Worm (Caenorhabditis elegans): ENCODE data around the gene H40L08.7.

Gene H40L08.7

ce11 chrX:15077597-15078261 is at the start of gene H40L08.7, which contains the start of the genes H40L08.8 and H40L08.2:
H40L08.7 (minus strand) TSS chrX:15077744.
H40L08.8 (minus strand) TSS chrX:15077633.
H40L08.2 (minus strand) TSS chrX:15077744.
- TF ChIP-seq flt-1 (GFP tag; IDR thresholded peaks at IDR 0.05) (no peak), F13C5.2 (tag; optimal IDR thresholded peaks at IDR 0.05) (no peak), ets-7 (tag; optimal IDR thresholded peaks at IDR 0.05) (no peak), ceh-36 (tag; optimal IDR thresholded peaks at IDR 0.05) (no peak), scrt-1 (GFP tag; IDR thresholded peaks at IDR 0.05) (no peak), pes-1 (GFP tag; IDR thresholded peaks at IDR 0.05) (no peak)

- TF ChIP-seq F13C5.2 (tag; optimal IDR thresholded peaks at IDR 0.05) (no peak), sea-1 (GFP tag; conservative IDR thresholded peaks at IDR 0.05) (no peak), ama-1 (optimal IDR thresholded peaks at IDR 0.05) (no peak), hnd-1 (tag; optimal IDR thresholded peaks at IDR 0.05) (no peak), ceh-36 (tag; optimal IDR thresholded peaks at IDR 0.05) (no peak), hmbx-1 (tag; optimal IDR thresholded peaks at IDR 0.05) (no peak), ets-7 (tag; optimal IDR thresholded peaks at IDR 0.05) (no peak), pes-1 (GFP tag; IDR thresholded peaks at IDR 0.05) (no peak), tbx-37 (GFP tag; conservative IDR thresholded peaks at IDR 0.05) (no peak)
These were observed 49.8 kb upstream of the H40L08.7 start for ce11 chrX:15127338-15127737.

ce11 chrX:15126736-15127135 is 49.2 kb upstream of the H40L08.7 start:
- no peak for TF ChIP-seq tbx-37 (GFP tag; conservative IDR thresholded peaks at IDR 0.05)
- no peak for TF ChIP-seq tra-4 (tag; optimal IDR thresholded peaks at IDR 0.05)
- no peak for TF ChIP-seq B0310.2 (tag; optimal IDR thresholded peaks at IDR 0.05)
- no peak for TF ChIP-seq F13C5.2 (tag; optimal IDR thresholded peaks at IDR 0.05)
- TF ChIP-seq tbx-11 (GFP tag; IDR thresholded peaks at IDR 0.05): no peak
- no peak for TF ChIP-seq hmg-4 (GFP tag; optimal IDR thresholded peaks at IDR 0.05)
- TF ChIP-seq aly-1 (tag; optimal IDR thresholded peaks at IDR 0.05): no peak

ce11 chrX:15125138-15125537 is 47.6 kb upstream of the H40L08.7 start:
- TF ChIP-seq F13C5.2 (tag; optimal IDR thresholded peaks at IDR 0.05): no peak
- no peak for TF ChIP-seq ceh-36 (tag; optimal IDR thresholded peaks at IDR 0.05)
- no peak for TF ChIP-seq ets-7 (tag; optimal IDR thresholded peaks at IDR 0.05)
- TF ChIP-seq ama-1 (optimal IDR thresholded peaks at IDR 0.05): no peak
- TF ChIP-seq aly-1 (tag; optimal IDR thresholded peaks at IDR 0.05): no peak
- no peak for TF ChIP-seq hnd-1 (tag; optimal IDR thresholded peaks at IDR 0.05)
- TF ChIP-seq hmg-4 (GFP tag; optimal IDR thresholded peaks at IDR 0.05): no peak
- no peak for TF ChIP-seq tra-4 (tag; optimal IDR thresholded peaks at IDR 0.05)
- no peak for TF ChIP-seq hmbx-1 (tag; optimal IDR thresholded peaks at IDR 0.05)

- no peak for TF ChIP-seq ama-1 (optimal IDR thresholded peaks at IDR 0.05)
- no peak for TF ChIP-seq flt-1 (GFP tag; IDR thresholded peaks at IDR 0.05)
- no peak for TF ChIP-seq pes-1 (GFP tag; IDR thresholded peaks at IDR 0.05)
- TF ChIP-seq sea-1 (GFP tag; conservative IDR thresholded peaks at IDR 0.05): no peak
- no peak for TF ChIP-seq tra-4 (tag; optimal IDR thresholded peaks at IDR 0.05)
These were observed 43.0 kb upstream of the H40L08.7 start for ce11 chrX:15120545-15120944.

- TF ChIP-seq scrt-1 (GFP tag; IDR thresholded peaks at IDR 0.05): no peak
- no peak for TF ChIP-seq ceh-36 (tag; optimal IDR thresholded peaks at IDR 0.05)
- no peak for TF ChIP-seq hmbx-1 (tag; optimal IDR thresholded peaks at IDR 0.05)
- no peak for TF ChIP-seq tbx-11 (GFP tag; IDR thresholded peaks at IDR 0.05)
- no peak for TF ChIP-seq flt-1 (GFP tag; IDR thresholded peaks at IDR 0.05)
- no peak for TF ChIP-seq hmg-4 (GFP tag; optimal IDR thresholded peaks at IDR 0.05)
- TF ChIP-seq tbx-37 (GFP tag; conservative IDR thresholded peaks at IDR 0.05): no peak
- TF ChIP-seq hnd-1 (tag; optimal IDR thresholded peaks at IDR 0.05): no peak
- TF ChIP-seq pes-1 (GFP tag; IDR thresholded peaks at IDR 0.05): no peak
- no peak for TF ChIP-seq B0310.2 (tag; optimal IDR thresholded peaks at IDR 0.05)
- TF ChIP-seq tra-4 (tag; optimal IDR thresholded peaks at IDR 0.05): no peak
- TF ChIP-seq F13C5.2 (tag; optimal IDR thresholded peaks at IDR 0.05): no peak
- TF ChIP-seq ama-1 (optimal IDR thresholded peaks at IDR 0.05): no peak
These were observed 39.0 kb upstream of the H40L08.7 start, which contains the start of gene R07D5.2 for ce11 chrX:15116514-15116913. R07D5.2 (minus strand) TSS chrX:15116614.

- TF ChIP-seq tbx-37 (GFP tag; conservative IDR thresholded peaks at IDR 0.05) (no peak), flt-1 (GFP tag; IDR thresholded peaks at IDR 0.05) (no peak), tbx-11 (GFP tag; IDR thresholded peaks at IDR 0.05) (no peak), aly-1 (tag; optimal IDR thresholded peaks at IDR 0.05) (no peak), F13C5.2 (tag; optimal IDR thresholded peaks at IDR 0.05) (no peak), pes-1 (GFP tag; IDR thresholded peaks at IDR 0.05) (no peak), ceh-13 (GFP tag; optimal IDR thresholded peaks at IDR 0.05) (no peak), scrt-1 (GFP tag; IDR thresholded peaks at IDR 0.05) (no peak), hmbx-1 (tag; optimal IDR thresholded peaks at IDR 0.05) (no peak)
These were observed 38.2 kb upstream of the H40L08.7 start for ce11 chrX:15115748-15116147.

- TF ChIP-seq B0310.2 (tag; optimal IDR thresholded peaks at IDR 0.05) (no peak), tbx-11 (GFP tag; IDR thresholded peaks at IDR 0.05) (no peak), ceh-13 (GFP tag; optimal IDR thresholded peaks at IDR 0.05) (no peak), hmg-4 (GFP tag; optimal IDR thresholded peaks at IDR 0.05) (no peak), ets-7 (tag; optimal IDR thresholded peaks at IDR 0.05) (no peak), ama-1 (optimal IDR thresholded peaks at IDR 0.05) (no peak), pes-1 (GFP tag; IDR thresholded peaks at IDR 0.05) (no peak), F13C5.2 (tag; optimal IDR thresholded peaks at IDR 0.05) (no peak), tra-4 (tag; optimal IDR thresholded peaks at IDR 0.05) (no peak), sea-1 (GFP tag; conservative IDR thresholded peaks at IDR 0.05) (no peak), aly-1 (tag; optimal IDR thresholded peaks at IDR 0.05) (no peak), scrt-1 (GFP tag; IDR thresholded peaks at IDR 0.05) (no peak), flt-1 (GFP tag; IDR thresholded peaks at IDR 0.05) (no peak), hnd-1 (tag; optimal IDR thresholded peaks at IDR 0.05) (no peak), ceh-36 (tag; optimal IDR thresholded peaks at IDR 0.05) (no peak), hmbx-1 (tag; optimal IDR thresholded peaks at IDR 0.05) (no peak), tbx-37 (GFP tag; conservative IDR thresholded peaks at IDR 0.05) (no peak)
These were observed 34.6 kb upstream of the H40L08.7 start for ce11 chrX:15112172-15112571.

Measured in whole organism, early embryonic.